Worm (Caenorhabditis elegans) whole organism, L2 larva: ENCODE measurements around the gene ttr-3.
A peak's percentile ranks its signal among the peaks of the same experiment; 100 is the strongest.

Source experiments
- F13H6.1 ChIP-seq: sonication (generic microtip); optimal IDR thresholded peaks from 2 replicates; lab custom pipeline; 2016; ENCODE audit warnings: missing genetic modification characterization, missing compliant biosample characterization
- R02D3.7 ChIP-seq: fragments of 150-350 bp; optimal IDR thresholded peaks from 2 replicates; lab custom pipeline; 2014; ENCODE audit warnings: missing biosample characterization, missing genetic modification characterization
- Y55F3AM.14 ChIP-seq: fragments of 200-800 bp; sonication (Bioruptor generic); optimal IDR thresholded peaks from 2 replicates; lab custom pipeline; 2018; ENCODE audit warnings: mild to moderate bottlenecking, missing genetic modification characterization, missing compliant biosample characterization
- ZK546.5 ChIP-seq: sonication (generic microtip); optimal IDR thresholded peaks from 2 replicates; lab custom pipeline; 2017; ENCODE audit warnings: missing biosample characterization, missing genetic modification characterization
- alr-1 ChIP-seq: fragments of 150-350 bp; optimal IDR thresholded peaks from 2 replicates; lab custom pipeline; 2014; ENCODE audit warnings: missing biosample characterization, missing genetic modification characterization
- aly-2 ChIP-seq: fragments of 150-350 bp; optimal IDR thresholded peaks from 2 replicates; lab custom pipeline; 2014; ENCODE audit warnings: missing biosample characterization, missing genetic modification characterization
- blmp-1 ChIP-seq: sonication (generic microtip); optimal IDR thresholded peaks from 2 replicates; lab custom pipeline; 2017; ENCODE audit warnings: missing genetic modification characterization, mild to moderate bottlenecking, missing compliant biosample characterization, antibody characterized with exemption, moderate library complexity; ENCODE audit not compliant: insufficient read depth
- ceh-82 ChIP-seq: fragments of 150-350 bp; optimal IDR thresholded peaks from 2 replicates; lab custom pipeline; 2014; ENCODE audit warnings: missing biosample characterization, missing genetic modification characterization
- dmd-4 ChIP-seq: sonication (generic microtip); optimal IDR thresholded peaks from 2 replicates; lab custom pipeline; 2017; ENCODE audit warnings: missing biosample characterization, missing genetic modification characterization
- elt-1 ChIP-seq: fragments of 150-350 bp; optimal IDR thresholded peaks from 2 replicates; lab custom pipeline; 2014; ENCODE audit warnings: missing biosample characterization, missing genetic modification characterization
- elt-3 ChIP-seq: sonication (generic microtip); optimal IDR thresholded peaks from 2 replicates; lab custom pipeline; 2017; ENCODE audit warnings: missing biosample characterization, missing genetic modification characterization
- fos-1 ChIP-seq: fragments of 150-350 bp; optimal IDR thresholded peaks from 2 replicates; lab custom pipeline; 2014; ENCODE audit warnings: missing biosample characterization, missing genetic modification characterization
- gmeb-1 ChIP-seq: fragments of 150-350 bp; optimal IDR thresholded peaks from 2 replicates; lab custom pipeline; 2014; ENCODE audit warnings: missing biosample characterization, missing genetic modification characterization
- lin-11 ChIP-seq: fragments of 150-350 bp; sonication (generic microtip); optimal IDR thresholded peaks from 2 replicates; lab custom pipeline; 2014; ENCODE audit warnings: missing biosample characterization, missing genetic modification characterization, inconsistent platforms, mixed read lengths
- lin-39 ChIP-seq: fragments of 150-350 bp; optimal IDR thresholded peaks from 2 replicates; lab custom pipeline; 2014; ENCODE audit warnings: missing biosample characterization, missing genetic modification reagents, missing genetic modification characterization
- lsy-2 ChIP-seq, 2 experiments: fragments of 150-350 bp in 1 of 2; sonication (generic microtip) in 1 of 2; optimal IDR thresholded peaks; 2 replicates each; lab custom pipeline; 2014 to 2017; ENCODE audit warnings: missing biosample characterization in 2 of 2, missing genetic modification characterization in 2 of 2
- mab-5 ChIP-seq: fragments of 150-350 bp; optimal IDR thresholded peaks from 2 replicates; lab custom pipeline; 2014; ENCODE audit warnings: missing biosample characterization, missing genetic modification characterization
- nhr-10 ChIP-seq: sonication (generic microtip); optimal IDR thresholded peaks from 2 replicates; lab custom pipeline; 2017; ENCODE audit warnings: missing biosample characterization, missing genetic modification characterization
- nhr-11 ChIP-seq: fragments of 150-350 bp; optimal IDR thresholded peaks from 2 replicates; lab custom pipeline; 2014; ENCODE audit warnings: missing biosample characterization, missing genetic modification characterization
- nhr-12 ChIP-seq: fragments of 150-350 bp; optimal IDR thresholded peaks from 2 replicates; lab custom pipeline; 2014; ENCODE audit warnings: missing biosample characterization, missing genetic modification characterization
- nhr-23 ChIP-seq: fragments of 150-350 bp; optimal IDR thresholded peaks from 2 replicates; lab custom pipeline; 2014; ENCODE audit warnings: missing biosample characterization, missing genetic modification reagents, missing genetic modification characterization
- nhr-25 ChIP-seq: fragments of 150-350 bp; sonication (generic microtip); optimal IDR thresholded peaks from 3 replicates; lab custom pipeline; 2014; ENCODE audit warnings: missing biosample characterization, missing genetic modification characterization
- nhr-77 ChIP-seq: fragments of 150-350 bp; optimal IDR thresholded peaks from 2 replicates; lab custom pipeline; 2014; ENCODE audit warnings: missing biosample characterization, missing genetic modification characterization
- peb-1 ChIP-seq: fragments of 150-350 bp; optimal IDR thresholded peaks from 2 replicates; lab custom pipeline; 2014; ENCODE audit warnings: missing biosample characterization, missing genetic modification characterization
- sma-3 ChIP-seq: sonication (generic microtip); optimal IDR thresholded peaks from 2 replicates; lab custom pipeline; 2016; ENCODE audit warnings: missing genetic modification reagents, missing genetic modification characterization, missing compliant biosample characterization
- sma-9 ChIP-seq, 2 experiments: fragments of 150-350 bp in 1 of 2; sonication (generic microtip) in 1 of 2; optimal IDR thresholded peaks; 2 replicates each; lab custom pipeline; 2014 to 2016; ENCODE audit warnings: missing genetic modification characterization in 2 of 2, mild to moderate bottlenecking in 1 of 2, missing biosample characterization in 1 of 2, missing compliant biosample characterization in 1 of 2, missing genetic modification reagents in 1 of 2, moderate library complexity in 1 of 2
- zag-1 ChIP-seq: fragments of 150-350 bp; optimal IDR thresholded peaks from 2 replicates; lab custom pipeline; 2014; ENCODE audit warnings: missing biosample characterization, missing genetic modification characterization
- ztf-1 ChIP-seq: fragments of 200-800 bp; sonication (Bioruptor generic); conservative IDR thresholded peaks from 2 replicates; pipeline ENCODE4 v1.3.6; 2022; ENCODE audit warnings: missing genetic modification characterization, missing compliant biosample characterization
- ztf-11 ChIP-seq: sonication (generic microtip); optimal IDR thresholded peaks from 2 replicates; lab custom pipeline; 2017; ENCODE audit warnings: missing biosample characterization, missing genetic modification characterization
- ztf-4 ChIP-seq: fragments of 150-350 bp; optimal IDR thresholded peaks from 2 replicates; lab custom pipeline; 2014; ENCODE audit warnings: missing biosample characterization, missing genetic modification characterization

The ttr-3 gene

DNA sequence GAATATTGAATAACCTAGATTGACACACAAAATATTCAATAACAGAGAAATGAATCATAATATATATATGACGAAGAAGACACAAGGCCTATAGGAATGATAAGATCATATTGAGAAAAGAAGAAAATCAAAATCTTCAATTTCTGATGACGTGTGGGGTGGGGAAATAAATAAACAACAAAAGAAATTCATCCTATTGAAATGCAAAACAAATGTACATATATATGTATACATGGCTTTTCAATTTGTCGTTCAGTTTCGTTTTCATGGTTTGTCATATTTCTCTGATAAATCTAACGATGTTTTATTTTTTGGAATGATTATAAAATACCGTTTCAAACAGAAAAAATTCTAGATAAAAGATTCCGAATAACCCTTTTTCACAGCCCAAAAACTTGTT, at the start of gene ttr-3:
ttr-3 (minus strand) TSS at position 101 of the 400 bp plus-strand sequence.
- no peak for TF ChIP-seq ztf-4 (tag; lab: Kevin White, UChicago)
- TF ChIP-seq sma-3 (GFP tag; lab: Kevin White, UChicago): peak; percentile 1

DNA sequence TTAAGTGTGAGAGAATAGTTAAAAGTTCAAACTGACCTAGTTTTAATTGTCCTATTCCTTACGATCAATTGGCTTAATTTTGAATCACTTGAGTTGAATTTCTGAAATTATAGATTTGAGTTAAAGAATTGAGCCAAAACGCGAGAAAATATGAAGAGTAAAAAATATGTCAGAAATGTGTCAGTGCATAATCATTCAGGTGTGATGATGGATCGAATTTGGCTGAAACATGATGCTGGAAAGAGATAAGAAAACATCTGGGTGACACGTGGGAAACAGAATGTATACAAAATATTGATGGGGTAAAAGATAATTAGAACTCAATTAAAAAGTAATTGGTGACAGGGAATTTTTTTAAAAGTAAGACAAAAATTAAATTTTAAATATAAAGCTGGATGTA, 47.2 kb upstream of the ttr-3 start, which contains the start of gene R10E12.2:
R10E12.2 (minus strand) TSS at position 101 of the 400 bp plus-strand sequence.
- TF ChIP-seq elt-3 (tag; lab: Kevin White, UChicago) (no peak), blmp-1 (tag; lab: Kevin White, UChicago) (no peak), fos-1 (tag; lab: Kevin White, UChicago) (no peak), lin-39 (tag; lab: Kevin White, UChicago) (no peak), dmd-4 (no peak), lsy-2 (tag; optimal IDR thresholded peaks at IDR 0.05; lab: Kevin White, UChicago) (no peak), aly-2 (tag; lab: Kevin White, UChicago) (no peak), gmeb-1 (no peak), mab-5 (no peak), nhr-77 (tag; lab: Kevin White, UChicago) (no peak), nhr-23 (tag; lab: Kevin White, UChicago) (no peak)

DNA sequence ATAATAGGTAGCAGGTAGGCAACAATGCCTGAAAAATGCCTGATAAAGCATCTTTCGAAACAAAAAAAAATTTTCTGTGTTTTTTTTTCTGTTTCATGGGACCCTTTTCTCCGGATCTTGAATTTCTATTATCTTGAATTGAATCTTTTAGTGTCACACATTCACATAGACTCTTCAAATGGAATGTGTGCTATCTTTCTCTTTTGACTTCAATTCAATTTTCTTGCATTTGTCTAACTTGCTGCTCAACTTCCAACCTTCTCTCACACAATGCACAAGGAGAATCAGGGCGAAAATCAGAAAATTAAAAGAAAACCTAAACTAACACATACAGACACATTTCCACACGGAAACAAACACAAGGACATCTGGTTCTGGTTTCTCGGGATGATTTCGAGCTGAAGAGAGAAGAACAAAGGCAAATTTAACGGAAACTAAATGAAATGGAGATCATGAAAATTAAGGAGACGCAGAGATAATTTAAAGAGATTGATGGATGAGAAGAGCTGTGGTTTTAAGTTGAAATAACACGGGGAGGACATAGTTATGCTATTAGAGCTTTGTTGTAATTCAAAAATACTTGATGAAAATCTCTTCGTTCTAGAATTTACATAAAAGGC, 45.8 kb upstream of the ttr-3 start:
- TF ChIP-seq ztf-1 (GFP tag; lab: Robert Waterston, UW) (no peak), peb-1 (tag; lab: Kevin White, UChicago) (no peak), ztf-11 (tag; lab: Kevin White, UChicago) (no peak), aly-2 (tag; lab: Kevin White, UChicago) (no peak), elt-1 (no peak), Y55F3AM.14 (GFP tag; lab: Kevin White, UChicago) (no peak), ZK546.5 (tag; lab: Kevin White, UChicago) (no peak), alr-1 (tag; lab: Kevin White, UChicago) (no peak), fos-1 (tag; lab: Kevin White, UChicago) (no peak), ztf-4 (tag; lab: Kevin White, UChicago) (no peak)

DNA sequence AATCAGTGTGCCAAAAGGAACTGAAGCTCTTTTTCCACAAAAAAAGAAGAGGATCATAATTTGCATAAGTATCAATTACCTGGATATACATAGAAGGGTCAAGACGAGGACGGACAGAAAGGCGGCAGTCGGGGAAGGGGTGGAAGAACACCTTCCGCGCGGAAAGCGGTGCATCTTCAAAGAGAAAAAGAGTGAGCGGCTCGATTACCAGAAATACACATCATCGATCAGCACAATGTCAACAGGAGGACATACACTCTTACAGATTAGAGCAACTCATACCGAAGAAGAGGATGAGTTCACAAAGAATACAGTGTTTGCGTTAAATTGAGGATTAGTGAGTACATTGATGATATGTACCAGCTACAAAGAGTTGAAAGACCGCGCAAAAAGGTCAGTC, 42.8 kb upstream of the ttr-3 start:
- no peak for TF ChIP-seq sma-9 (GFP tag; optimal IDR thresholded peaks at IDR 0.05; lab: Kevin White, UChicago)
- TF ChIP-seq sma-9 (tag; optimal IDR thresholded peaks at IDR 0.05; lab: Kevin White, UChicago): no peak
- no peak for TF ChIP-seq ceh-82 (tag; lab: Kevin White, UChicago)
- no peak for TF ChIP-seq sma-3 (GFP tag; lab: Kevin White, UChicago)
- TF ChIP-seq nhr-11 (tag; lab: Kevin White, UChicago): no peak
- TF ChIP-seq F13H6.1 (tag; lab: Kevin White, UChicago): no peak
- TF ChIP-seq ztf-4 (tag; lab: Kevin White, UChicago): no peak
- TF ChIP-seq blmp-1 (tag; lab: Kevin White, UChicago): no peak
- no peak for TF ChIP-seq lsy-2 (tag; optimal IDR thresholded peaks at IDR 0.05; lab: Kevin White, UChicago)
- no peak for TF ChIP-seq lin-11 (tag; lab: Kevin White, UChicago)

DNA sequence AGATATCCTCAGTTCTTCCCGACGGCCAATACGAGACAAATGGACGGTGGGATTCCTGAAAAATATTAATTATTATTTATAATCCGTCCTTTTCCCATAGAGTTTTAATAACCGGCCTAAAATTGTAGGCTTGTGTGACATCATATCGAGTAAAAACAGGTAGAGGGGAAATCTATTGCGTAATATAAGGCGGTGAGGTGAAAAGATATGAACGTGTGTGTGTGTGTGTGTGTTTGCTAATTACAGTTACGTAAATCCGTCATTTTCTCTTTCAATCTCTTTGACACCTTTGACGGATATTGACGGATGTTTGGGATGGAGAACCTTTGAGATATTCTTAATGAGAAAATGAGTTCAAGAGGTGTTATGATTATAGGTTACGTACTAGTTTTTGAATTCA, 38.9 kb upstream of the ttr-3 start:
- no peak for TF ChIP-seq nhr-25 (tag; lab: Kevin White, UChicago)
- no peak for TF ChIP-seq R02D3.7 (tag; lab: Kevin White, UChicago)
- no peak for TF ChIP-seq mab-5
- no peak for TF ChIP-seq zag-1 (tag; lab: Kevin White, UChicago)
- TF ChIP-seq nhr-12: no peak
- TF ChIP-seq nhr-10 (tag; lab: Kevin White, UChicago): no peak
- TF ChIP-seq blmp-1 (tag; lab: Kevin White, UChicago): no peak
- no peak for TF ChIP-seq peb-1 (tag; lab: Kevin White, UChicago)
- TF ChIP-seq nhr-77 (tag; lab: Kevin White, UChicago): no peak

DNA sequence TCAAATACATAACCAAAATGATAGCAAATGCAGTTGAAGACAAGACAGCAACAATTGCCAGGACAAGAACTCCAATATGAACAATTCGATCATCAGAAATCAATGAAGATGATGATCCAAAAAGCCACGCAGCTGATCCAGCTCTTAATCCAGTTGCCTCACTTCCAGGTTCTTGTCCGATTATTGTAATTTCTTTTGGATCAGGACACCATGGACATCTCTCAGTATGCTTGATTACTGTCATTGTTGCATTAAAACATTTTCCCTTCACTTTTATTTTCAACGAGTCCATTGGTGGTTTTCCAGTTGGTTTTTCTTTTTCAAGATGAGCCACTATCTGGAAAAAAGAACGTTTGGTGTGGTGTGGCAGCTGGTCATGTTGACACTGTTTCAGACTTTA, 37.9 kb upstream of the ttr-3 start:
- TF ChIP-seq ztf-1 (GFP tag; lab: Robert Waterston, UW): no peak
